Fruit fly (Drosophila melanogaster) whole organism, embryonic: ENCODE results near the gene CG2972.

Experiments used
- Aef1 ChIP-seq: fragments of 200-800 bp; sonication (Bioruptor generic); IDR thresholded peaks from 3 replicates; pipeline ENCODE4 v1.3.6; 2022; ENCODE audit warnings: missing biosample characterization, missing genetic modification characterization
- CG10267 ChIP-seq: fragments of 200-800 bp; sonication (Bioruptor generic); optimal IDR thresholded peaks from 2 replicates; lab custom pipeline; 2018; ENCODE audit warnings: missing biosample characterization, mild to moderate bottlenecking, missing genetic modification characterization, moderate library complexity
- CG10565 ChIP-seq: fragments of 200-800 bp; sonication (Bioruptor generic); optimal IDR thresholded peaks from 3 replicates; lab custom pipeline; 2016; ENCODE audit warnings: missing biosample characterization, mild to moderate bottlenecking, missing genetic modification characterization
- CG12155 ChIP-seq: fragments of 200-800 bp; sonication (Bioruptor generic); optimal IDR thresholded peaks from 3 replicates; lab custom pipeline; 2016; ENCODE audit warnings: missing biosample characterization, missing genetic modification characterization
- CG1233 ChIP-seq: fragments of 200-800 bp; sonication (Bioruptor generic); optimal IDR thresholded peaks from 4 replicates; lab custom pipeline; 2018; ENCODE audit warnings: missing biosample characterization, mild to moderate bottlenecking, missing genetic modification characterization
- CG13624 ChIP-seq: fragments of 200-800 bp; sonication (Bioruptor generic); optimal IDR thresholded peaks from 2 replicates; lab custom pipeline; 2016; ENCODE audit warnings: missing biosample characterization, missing genetic modification characterization
- CG14050 ChIP-seq: fragments of 200-800 bp; sonication (Bioruptor generic); IDR thresholded peaks from 3 replicates; pipeline ENCODE4 v1.3.6; 2022; ENCODE audit warnings: missing biosample characterization, missing genetic modification characterization
- CG14667 ChIP-seq: fragments of 200-800 bp; sonication (Bioruptor generic); IDR thresholded peaks from 2 replicates; pipeline ENCODE4 v1.3.6; 2022; ENCODE audit warnings: missing biosample characterization, missing genetic modification characterization
- CG14965 ChIP-seq: fragments of 200-800 bp; sonication (Bioruptor generic); optimal IDR thresholded peaks from 2 replicates; lab custom pipeline; 2016; ENCODE audit warnings: missing biosample characterization, missing genetic modification characterization, borderline replicate concordance
- CG15601 ChIP-seq: fragments of 200-800 bp; sonication (Bioruptor generic); optimal IDR thresholded peaks from 3 replicates; lab custom pipeline; 2019; ENCODE audit warnings: missing biosample characterization, mild to moderate bottlenecking, missing genetic modification characterization, moderate library complexity
- CG16863 ChIP-seq: fragments of 200-800 bp; sonication (Bioruptor generic); optimal IDR thresholded peaks from 3 replicates; lab custom pipeline; 2016; ENCODE audit warnings: missing biosample characterization, missing genetic modification characterization
- CG17385 ChIP-seq: fragments of 200-800 bp; sonication (Bioruptor generic); optimal IDR thresholded peaks from 3 replicates; lab custom pipeline; 2018; ENCODE audit warnings: missing biosample characterization, mild to moderate bottlenecking, missing genetic modification characterization
- CG17802 ChIP-seq: fragments of 200-800 bp; sonication (Bioruptor generic); optimal IDR thresholded peaks from 2 replicates; lab custom pipeline; 2018; ENCODE audit warnings: missing biosample characterization, mild to moderate bottlenecking, missing genetic modification characterization, moderate library complexity
- CG30431 ChIP-seq: fragments of 200-800 bp; sonication (Bioruptor generic); optimal IDR thresholded peaks from 2 replicates; lab custom pipeline; 2017; ENCODE audit warnings: missing biosample characterization, missing genetic modification characterization
- CG31441 ChIP-seq: fragments of 200-800 bp; sonication (Bioruptor generic); IDR thresholded peaks from 2 replicates; pipeline ENCODE4 v1.3.6; 2022; ENCODE audit warnings: missing biosample characterization, missing genetic modification characterization
- CG34224 ChIP-seq: fragments of 200-800 bp; sonication (Bioruptor generic); IDR thresholded peaks from 3 replicates; pipeline ENCODE4 v1.3.6; 2022; ENCODE audit warnings: missing biosample characterization, missing genetic modification characterization; ENCODE audit not compliant: partially characterized antibody
- CG7271 ChIP-seq: fragments of 200-800 bp; sonication (Bioruptor generic); optimal IDR thresholded peaks from 2 replicates; lab custom pipeline; 2018; ENCODE audit warnings: missing biosample characterization, mild to moderate bottlenecking, missing genetic modification characterization, moderate library complexity
- CG7963 ChIP-seq: fragments of 200-800 bp; sonication (Bioruptor generic); IDR thresholded peaks from 3 replicates; pipeline ENCODE4 v1.3.6; 2022; ENCODE audit warnings: missing biosample characterization, missing genetic modification characterization; ENCODE audit not compliant: partially characterized antibody
- CG8388 ChIP-seq: fragments of 200-800 bp; sonication (Bioruptor generic); optimal IDR thresholded peaks from 2 replicates; lab custom pipeline; 2019; ENCODE audit warnings: missing biosample characterization, mild to moderate bottlenecking, missing genetic modification characterization, moderate library complexity
- CG9609 ChIP-seq: fragments of 200-800 bp; sonication (Bioruptor generic); optimal IDR thresholded peaks from 3 replicates; lab custom pipeline; 2016; ENCODE audit warnings: missing biosample characterization, missing genetic modification characterization
- CG9876 ChIP-seq: fragments of 200-800 bp; sonication (Bioruptor generic); optimal IDR thresholded peaks from 2 replicates; lab custom pipeline; 2016; ENCODE audit warnings: missing biosample characterization, missing genetic modification characterization
- H15 ChIP-seq: fragments of 200-800 bp; sonication (Bioruptor generic); IDR thresholded peaks from 3 replicates; pipeline ENCODE4 v1.3.6; 2022; ENCODE audit warnings: missing biosample characterization, missing genetic modification characterization
- Hr78 ChIP-seq, 2 experiments: fragments of 200-800 bp in 1 of 2; fragments of >200 bp in 1 of 2; sonication (Bioruptor generic) in 1 of 2; optimal IDR thresholded peaks; 2 replicates each; lab custom pipeline; 2017 to 2019; ENCODE audit warnings: missing biosample characterization in 2 of 2, missing genetic modification characterization in 2 of 2, mild to moderate bottlenecking in 1 of 2, moderate library complexity in 1 of 2
- Max ChIP-seq: fragments of 200-800 bp; sonication (Bioruptor generic); optimal IDR thresholded peaks from 2 replicates; lab custom pipeline; 2016; ENCODE audit warnings: missing biosample characterization, mild to moderate bottlenecking, missing genetic modification characterization
- Mes4 ChIP-seq: fragments of 200-800 bp; sonication (Bioruptor generic); optimal IDR thresholded peaks from 2 replicates; lab custom pipeline; 2016; ENCODE audit warnings: missing biosample characterization, missing genetic modification characterization
- Myb ChIP-seq: fragments of 200-800 bp; sonication (Bioruptor generic); optimal IDR thresholded peaks from 2 replicates; lab custom pipeline; 2016; ENCODE audit warnings: missing biosample characterization, missing genetic modification characterization
- Rfx ChIP-seq: fragments of 200-800 bp; sonication (Bioruptor generic); IDR thresholded peaks from 2 replicates; pipeline ENCODE4 v1.3.6; 2022; ENCODE audit warnings: missing biosample characterization, missing genetic modification characterization
- Six4 ChIP-seq: fragments of 200-800 bp; sonication (Bioruptor generic); optimal IDR thresholded peaks from 2 replicates; lab custom pipeline; 2016; ENCODE audit warnings: missing biosample characterization, missing genetic modification characterization
- Sox102F ChIP-seq: fragments of 200-800 bp; sonication (Bioruptor generic); optimal IDR thresholded peaks from 2 replicates; lab custom pipeline; 2018; ENCODE audit warnings: missing biosample characterization, mild to moderate bottlenecking, missing genetic modification characterization, moderate library complexity
- Tbp ChIP-seq: fragments of >200 bp; optimal IDR thresholded peaks from 2 replicates; lab custom pipeline; 2018; ENCODE audit warnings: missing biosample characterization, missing genetic modification characterization
- Xrp1 ChIP-seq: fragments of 200-800 bp; sonication (Bioruptor generic); IDR thresholded peaks from 2 replicates; pipeline ENCODE4 v1.3.6; 2022; ENCODE audit warnings: missing biosample characterization, missing genetic modification characterization
- ac ChIP-seq: fragments of 200-800 bp; sonication (Bioruptor generic); optimal IDR thresholded peaks from 3 replicates; lab custom pipeline; 2017; ENCODE audit warnings: missing biosample characterization, mild to moderate bottlenecking, missing genetic modification characterization
- chif ChIP-seq, 2 experiments: fragments of 200-800 bp; sonication (Bioruptor generic); optimal IDR thresholded peaks; 3 replicates each; lab custom pipeline; 2016; ENCODE audit warnings: missing biosample characterization in 2 of 2, missing genetic modification characterization in 2 of 2
- chm ChIP-seq: fragments of 200-800 bp; sonication (Bioruptor generic); IDR thresholded peaks from 2 replicates; pipeline ENCODE4 v1.3.6; 2022; ENCODE audit warnings: missing biosample characterization, missing genetic modification characterization
- cwo ChIP-seq: fragments of 200-800 bp; sonication (Bioruptor generic); optimal IDR thresholded peaks from 3 replicates; lab custom pipeline; 2017; ENCODE audit warnings: missing biosample characterization, missing genetic modification characterization, mild to moderate bottlenecking, moderate library complexity, missing genetic modification reagents
- ems ChIP-seq: fragments of 200-800 bp; sonication (Bioruptor generic); optimal IDR thresholded peaks from 3 replicates; lab custom pipeline; 2016; ENCODE audit warnings: missing biosample characterization, missing genetic modification characterization
- gce ChIP-seq: fragments of 200-800 bp; sonication (Bioruptor generic); IDR thresholded peaks from 3 replicates; pipeline ENCODE4 v1.3.6; 2022; ENCODE audit warnings: missing biosample characterization, missing genetic modification characterization
- gem ChIP-seq: fragments of 200-800 bp; sonication (Bioruptor generic); optimal IDR thresholded peaks from 2 replicates; lab custom pipeline; 2019; ENCODE audit warnings: missing biosample characterization, mild to moderate bottlenecking, missing genetic modification characterization, moderate library complexity
- ind ChIP-seq: fragments of 200-800 bp; sonication (Bioruptor generic); optimal IDR thresholded peaks from 3 replicates; lab custom pipeline; 2016; ENCODE audit warnings: missing biosample characterization, missing genetic modification characterization
- lola ChIP-seq, 3 experiments: fragments of >200 bp in 2 of 3; fragments of 200-800 bp in 1 of 3; sonication (Bioruptor generic) in 1 of 3; optimal IDR thresholded peaks; 2 replicates each; lab custom pipeline; 2017 to 2019; ENCODE audit warnings: missing biosample characterization in 3 of 3, missing genetic modification characterization in 3 of 3, mild to moderate bottlenecking in 1 of 3, moderate library complexity in 1 of 3
- pan ChIP-seq, 4 experiments: fragments of >200 bp in 3 of 4; fragments of 200-800 bp in 1 of 4; sonication (Bioruptor generic) in 1 of 4; optimal IDR thresholded peaks in 3 of 4; IDR thresholded peaks in 1 of 4; 2 replicates each; pipeline versions ENCODE4 v1.3.6 to Lab custom; 2017 to 2022; ENCODE audit warnings: missing biosample characterization in 2 of 4, missing genetic modification characterization in 2 of 4, mixed read lengths in 1 of 4
- pum ChIP-seq: fragments of 200-800 bp; sonication (Bioruptor generic); optimal IDR thresholded peaks from 2 replicates; lab custom pipeline; 2016; ENCODE audit warnings: missing biosample characterization, missing genetic modification characterization
- pzg ChIP-seq: fragments of 200-800 bp; sonication (Bioruptor generic); optimal IDR thresholded peaks from 3 replicates; lab custom pipeline; 2018; ENCODE audit warnings: missing biosample characterization, mild to moderate bottlenecking, missing genetic modification characterization, moderate library complexity
- ranshi ChIP-seq: fragments of 200-800 bp; sonication (Bioruptor generic); IDR thresholded peaks from 2 replicates; pipeline ENCODE4 v1.3.6; 2022; ENCODE audit warnings: missing biosample characterization, missing genetic modification characterization
- seq ChIP-seq: fragments of 200-800 bp; sonication (Bioruptor generic); IDR thresholded peaks from 2 replicates; pipeline ENCODE4 v1.3.6; 2022; ENCODE audit warnings: missing biosample characterization, missing genetic modification characterization
- slou ChIP-seq: fragments of 200-800 bp; sonication (Bioruptor generic); optimal IDR thresholded peaks from 3 replicates; lab custom pipeline; 2016; ENCODE audit warnings: missing biosample characterization, missing genetic modification characterization
- sob ChIP-seq: fragments of 200-800 bp; sonication (Bioruptor generic); IDR thresholded peaks from 2 replicates; pipeline ENCODE4 v1.3.6; 2022; ENCODE audit warnings: missing biosample characterization, missing genetic modification characterization
- twi ChIP-seq: fragments of 200-800 bp; optimal IDR thresholded peaks from 2 replicates; lab custom pipeline; 2019; ENCODE audit warnings: missing biosample characterization, mild to moderate bottlenecking, missing genetic modification characterization, moderate library complexity
- wdn ChIP-seq: fragments of 200-800 bp; sonication (Bioruptor generic); IDR thresholded peaks from 2 replicates; pipeline ENCODE4 v1.3.6; 2022; ENCODE audit warnings: missing biosample characterization, missing genetic modification characterization

Gene CG2972

dm6 chrX:10067528-10067927 is 15.4 kb upstream of the CG2972 start (continued):
- TF ChIP-seq pum (GFP tag; lab: Kevin White, UChicago) (peak; percentile 19), ems (GFP tag; lab: Kevin White, UChicago) (peak; percentile 60), twi (tag; lab: Kevin White, UChicago) (no peak), Aef1 (GFP tag; lab: Robert Waterston, UW) (0 out of 3 replicates have a peak, but pooled peaks have one; percentile 11), CG14050 (peak; percentile 34; the same call in 1 of the 3 replicates), CG34224 (GFP tag; lab: Robert Waterston, UW) (no peak), gem (tag; lab: Kevin White, UChicago) (peak; percentile 66), chm (GFP tag; lab: Robert Waterston, UW) (0 out of 2 replicates have a peak, but pooled peaks have one; percentile 33), Hr78 (GFP tag; optimal IDR thresholded peaks at IDR 0.05; lab: Kevin White, UChicago) (no peak), Mes4 (GFP tag; lab: Kevin White, UChicago) (no peak), CG8388 (peak; percentile 15), pan (optimal IDR thresholded peaks at IDR 0.05; lab: Kevin White, UChicago) (no peak), pan (GFP tag; optimal IDR thresholded peaks at IDR 0.05 in 1 of 2, IDR thresholded peaks at IDR 0.05 in 1 of 2) (peak in 1 of 2 experiments; percentile 56), ac (GFP tag; lab: Kevin White, UChicago) (no peak), CG9609 (GFP tag; lab: Kevin White, UChicago) (peak; percentile 45), CG15601 (tag; lab: Kevin White, UChicago) (no peak), CG10565 (GFP tag; lab: Kevin White, UChicago) (no peak), CG9876 (GFP tag; lab: Kevin White, UChicago) (no peak), sob (GFP tag; lab: Robert Waterston, UW) (peak; percentile 28; the same call in 1 of the 2 replicates), CG14965 (GFP tag; lab: Kevin White, UChicago) (no peak), Sox102F (GFP tag; lab: Kevin White, UChicago) (peak; percentile 65), Myb (GFP tag; lab: Kevin White, UChicago) (no peak), CG30431 (peak; percentile 41), pzg (GFP tag; lab: Kevin White, UChicago) (no peak), Tbp (GFP tag; lab: Kevin White, UChicago) (no peak), wdn (GFP tag; lab: Robert Waterston, UW) (no peak), CG17802 (peak; percentile 1), Six4 (GFP tag; lab: Kevin White, UChicago) (peak; percentile 36), H15 (GFP tag; lab: Robert Waterston, UW) (0 out of 3 replicates have a peak, but pooled peaks have one; percentile 27), CG7963 (no peak), lola (GFP tag; optimal IDR thresholded peaks at IDR 0.05; lab: Kevin White, UChicago) (no peak), CG13624 (GFP tag; lab: Kevin White, UChicago) (no peak), CG1233 (GFP tag; lab: Kevin White, UChicago) (peak; percentile 21), CG12155 (peak; percentile 7), CG31441 (peak; percentile 47; the same call in 1 of the 2 replicates), gce (GFP tag; lab: Robert Waterston, UW) (0 out of 3 replicates have a peak, but pooled peaks have one; percentile 18), chif (GFP tag; optimal IDR thresholded peaks at IDR 0.05; lab: Kevin White, UChicago) (peak; percentile 37 to 42), ranshi (GFP tag; lab: Robert Waterston, UW) (peak; percentile 59; the same call in 1 of the 2 replicates), CG7271 (tag; lab: Kevin White, UChicago) (no peak), slou (no peak), ind (GFP tag; lab: Kevin White, UChicago) (peak; percentile 60), Rfx (no peak), Xrp1 (GFP tag; lab: Robert Waterston, UW) (peak; percentile 72; the same call in 1 of the 2 replicates), CG16863 (GFP tag; lab: Kevin White, UChicago) (peak; percentile 40), CG14667 (no peak), cwo (GFP tag; lab: Kevin White, UChicago) (peak; percentile 31), seq (GFP tag; lab: Robert Waterston, UW) (0 out of 2 replicates have a peak, but pooled peaks have one; percentile 21), CG10267 (tag; lab: Kevin White, UChicago) (peak; percentile 9), CG17385 (peak; percentile 13), Max (GFP tag; lab: Kevin White, UChicago) (peak; percentile 16)
